Worm (Caenorhabditis elegans): ENCODE measurements around the gene ceh-10.

- no peak for TF ChIP-seq nfya-1 (tag; optimal IDR thresholded peaks at IDR 0.05)
- TF ChIP-seq ets-4 (tag; optimal IDR thresholded peaks at IDR 0.05) = no peak
- no peak for TF ChIP-seq rnt-1 (tag; optimal IDR thresholded peaks at IDR 0.05)
- no peak for TF ChIP-seq pag-3 (tag; optimal IDR thresholded peaks at IDR 0.05; ENCODE audit: borderline replicate concordance)
These were observed 37.0 kb upstream of the ceh-10 start for ce11 chrIII:5761886-5762285.

Data from whole organism, late embryonic.